Worm (Caenorhabditis elegans) whole organism, L4 larva: ENCODE data around the gene dct-5.

ENCODE experiments used
- D1046.2 ChIP-seq: fragments of 200-800 bp; sonication (Bioruptor generic); IDR thresholded peaks from 2 replicates; pipeline ENCODE4 v1.3.6; 2022; ENCODE audit warnings: missing genetic modification characterization, missing compliant biosample characterization
- F26F4.8 ChIP-seq: fragments of 200-800 bp; sonication (Bioruptor generic); conservative IDR thresholded peaks from 2 replicates; pipeline ENCODE4 v1.3.6; 2022; ENCODE audit warnings: missing genetic modification characterization, missing compliant biosample characterization
- F37D6.2 ChIP-seq: sonication (generic microtip); optimal IDR thresholded peaks from 2 replicates; lab custom pipeline; 2016; ENCODE audit warnings: mild to moderate bottlenecking, missing genetic modification characterization, missing compliant biosample characterization
- F49E8.2 ChIP-seq: sonication (generic microtip); optimal IDR thresholded peaks from 2 replicates; lab custom pipeline; 2016; ENCODE audit warnings: missing compliant biosample characterization, mild to moderate bottlenecking, missing genetic modification characterization, borderline replicate concordance
- T26A8.4 ChIP-seq: fragments of 200-800 bp; sonication (Bioruptor generic); IDR thresholded peaks from 2 replicates; pipeline ENCODE4 v1.3.6; 2022; ENCODE audit warnings: missing genetic modification characterization, missing compliant biosample characterization
- ZK546.5 ChIP-seq, 2 experiments: sonication (generic microtip); optimal IDR thresholded peaks; 2 replicates each; lab custom pipeline; 2017; ENCODE audit warnings: missing biosample characterization in 2 of 2, missing genetic modification characterization in 2 of 2
- ama-1 ChIP-seq: fragments of 150-350 bp; optimal IDR thresholded peaks from 2 replicates; lab custom pipeline; 2014; ENCODE audit warnings: inconsistent platforms, mixed read lengths
- attf-4 ChIP-seq: sonication (generic microtip); optimal IDR thresholded peaks from 3 replicates; lab custom pipeline; 2017; ENCODE audit warnings: missing biosample characterization, missing genetic modification characterization
- ceh-32 ChIP-seq: sonication (generic microtip); optimal IDR thresholded peaks from 2 replicates; lab custom pipeline; 2016; ENCODE audit warnings: mild to moderate bottlenecking, missing genetic modification characterization, missing compliant biosample characterization; ENCODE audit not compliant: poor library complexity
- ceh-44 ChIP-seq: fragments of 200-800 bp; sonication (Bioruptor generic); IDR thresholded peaks from 2 replicates; pipeline ENCODE4 v1.3.6; 2022; ENCODE audit warnings: missing genetic modification reagents, missing genetic modification characterization, missing compliant biosample characterization
- ces-1 ChIP-seq: fragments of 150-350 bp; sonication (generic microtip); optimal IDR thresholded peaks from 4 replicates; lab custom pipeline; 2014; ENCODE audit warnings: missing biosample characterization, missing genetic modification reagents, missing genetic modification characterization
- ctbp-1 ChIP-seq: fragments of 200-800 bp; sonication (Bioruptor generic); IDR thresholded peaks from 2 replicates; pipeline ENCODE4 v1.3.6; 2022; ENCODE audit warnings: missing genetic modification reagents, missing genetic modification characterization, missing compliant biosample characterization
- daf-19 ChIP-seq: fragments of 200-800 bp; sonication (Bioruptor generic); conservative IDR thresholded peaks from 2 replicates; pipeline ENCODE4 v1.3.6; 2022; ENCODE audit warnings: missing genetic modification characterization, missing compliant biosample characterization
- dpl-1 ChIP-seq: fragments of 150-350 bp; optimal IDR thresholded peaks from 2 replicates; lab custom pipeline; 2014; ENCODE audit warnings: missing biosample characterization, missing genetic modification reagents, missing genetic modification characterization
- duxl-1 ChIP-seq: sonication (generic microtip); optimal IDR thresholded peaks from 2 replicates; lab custom pipeline; 2016; ENCODE audit warnings: mild to moderate bottlenecking, missing genetic modification characterization, moderate library complexity, missing compliant biosample characterization; ENCODE audit not compliant: poor library complexity
- egl-27 ChIP-seq: sonication (generic microtip); optimal IDR thresholded peaks from 3 replicates; lab custom pipeline; 2017; ENCODE audit warnings: missing biosample characterization, missing genetic modification reagents, missing genetic modification characterization
- hlh-30 ChIP-seq: sonication (generic microtip); optimal IDR thresholded peaks from 2 replicates; lab custom pipeline; 2017; ENCODE audit warnings: antibody characterized with exemption, mild to moderate bottlenecking, missing genetic modification characterization, missing compliant biosample characterization; ENCODE audit not compliant: insufficient read depth
- lim-7 ChIP-seq: fragments of 200-800 bp; sonication (Bioruptor generic); IDR thresholded peaks from 2 replicates; pipeline ENCODE4 v1.3.6; 2022; ENCODE audit warnings: missing genetic modification characterization, missing compliant biosample characterization
- lin-1 ChIP-seq: fragments of 200-800 bp; sonication (Bioruptor generic); IDR thresholded peaks from 2 replicates; pipeline ENCODE4 v1.3.6; 2022; ENCODE audit warnings: missing genetic modification reagents, missing genetic modification characterization, missing compliant biosample characterization
- lin-13 ChIP-seq: fragments of 150-350 bp; optimal IDR thresholded peaks from 2 replicates; lab custom pipeline; 2014; ENCODE audit warnings: missing biosample characterization, missing genetic modification reagents, missing genetic modification characterization
- madf-5 ChIP-seq, 2 experiments: fragments of 200-800 bp; sonication (Bioruptor generic); IDR thresholded peaks; 2 replicates each; pipeline ENCODE4 v1.3.6; 2022; ENCODE audit warnings: missing compliant biosample characterization in 2 of 2, missing genetic modification characterization in 2 of 2
- mdl-1 ChIP-seq, 2 experiments: fragments of 150-350 bp in 1 of 2; sonication (generic microtip) in 1 of 2; optimal IDR thresholded peaks; 2 replicates each; lab custom pipeline; 2014 to 2017; ENCODE audit warnings: missing biosample characterization in 2 of 2, missing genetic modification characterization in 2 of 2
- mes-2 ChIP-seq: sonication (generic microtip); optimal IDR thresholded peaks from 2 replicates; lab custom pipeline; 2016; ENCODE audit warnings: missing genotype, mild to moderate bottlenecking, missing genetic modification characterization, missing compliant biosample characterization; ENCODE audit not compliant: poor library complexity, severe bottlenecking
- mxl-2 ChIP-seq: fragments of 200-800 bp; sonication (Bioruptor generic); conservative IDR thresholded peaks from 2 replicates; pipeline ENCODE4 v1.3.6; 2022; ENCODE audit warnings: missing genetic modification reagents, missing genetic modification characterization, missing compliant biosample characterization
- nhr-102 ChIP-seq: sonication (generic microtip); optimal IDR thresholded peaks from 2 replicates; lab custom pipeline; 2016; ENCODE audit warnings: mild to moderate bottlenecking, missing genetic modification characterization, moderate library complexity, missing compliant biosample characterization
- nhr-111 ChIP-seq: fragments of 200-800 bp; sonication (Bioruptor generic); optimal IDR thresholded peaks from 2 replicates; lab custom pipeline; 2018; ENCODE audit warnings: mild to moderate bottlenecking, missing genetic modification characterization, missing compliant biosample characterization
- nhr-28 ChIP-seq: fragments of 150-350 bp; optimal IDR thresholded peaks from 2 replicates; lab custom pipeline; 2014; ENCODE audit warnings: missing biosample characterization, missing genetic modification characterization
- nhr-6 ChIP-seq: fragments of 150-350 bp; optimal IDR thresholded peaks from 2 replicates; lab custom pipeline; 2014; ENCODE audit warnings: missing biosample characterization, missing genetic modification characterization
- nhr-76 ChIP-seq: fragments of 150-350 bp; optimal IDR thresholded peaks from 2 replicates; lab custom pipeline; 2014; ENCODE audit warnings: missing biosample characterization, missing genetic modification characterization
- pqm-1 ChIP-seq: sonication (generic microtip); optimal IDR thresholded peaks from 2 replicates; lab custom pipeline; 2017; ENCODE audit warnings: missing biosample characterization, missing genetic modification characterization
- sdz-12 ChIP-seq: fragments of 200-800 bp; sonication (Bioruptor generic); optimal IDR thresholded peaks from 2 replicates; lab custom pipeline; 2018; ENCODE audit warnings: mild to moderate bottlenecking, missing genetic modification characterization, missing compliant biosample characterization
- skn-1 ChIP-seq: fragments of 150-350 bp; optimal IDR thresholded peaks from 2 replicates; lab custom pipeline; 2014; ENCODE audit warnings: missing biosample characterization, missing genetic modification characterization
- snpc-4 ChIP-seq: fragments of 150-350 bp; optimal IDR thresholded peaks from 2 replicates; lab custom pipeline; 2014; ENCODE audit warnings: missing biosample characterization, missing genetic modification characterization
- spr-3 ChIP-seq: fragments of 200-800 bp; sonication (Bioruptor generic); optimal IDR thresholded peaks from 2 replicates; lab custom pipeline; 2018; ENCODE audit warnings: mild to moderate bottlenecking, missing genetic modification characterization, missing compliant biosample characterization
- unc-62 ChIP-seq, 3 experiments: fragments of 150-350 bp in 1 of 3; sonication (generic microtip); optimal IDR thresholded peaks in 2 of 3; peaks in 1 of 3; 1 replicate in 1 of 3; 2 replicates in 2 of 3; lab custom pipeline; 2014 to 2017; ENCODE audit warnings: missing biosample characterization in 3 of 3, missing genetic modification characterization in 3 of 3, missing genetic modification reagents in 3 of 3, missing genotype in 1 of 3
- ztf-11 ChIP-seq: fragments of 150-350 bp; optimal IDR thresholded peaks from 2 replicates; lab custom pipeline; 2014; ENCODE audit warnings: missing biosample characterization, missing genetic modification characterization
- ztf-7 ChIP-seq: fragments of 150-350 bp; optimal IDR thresholded peaks from 2 replicates; lab custom pipeline; 2014; ENCODE audit warnings: missing biosample characterization, missing genetic modification characterization

dct-5 gene

ce11 chrII:5447381-5447780 lies 10.6 kb upstream of the dct-5 start, which contains the start of gene cex-1:
Gene cex-1 (plus strand): TSS chrII:5447681.
- no peak for TF ChIP-seq ceh-32
- TF ChIP-seq duxl-1 (tag; lab: Kevin White, UChicago), result no peak
- TF ChIP-seq nhr-76 (tag; lab: Kevin White, UChicago), result no peak
- TF ChIP-seq pqm-1 (tag; lab: Kevin White, UChicago), result no peak
- TF ChIP-seq nhr-102 (tag; lab: Kevin White, UChicago), result no peak
- no peak for TF ChIP-seq ztf-11 (tag; lab: Kevin White, UChicago)
- TF ChIP-seq mxl-2 (GFP tag; lab: Robert Waterston, UW), result no peak
- no peak for TF ChIP-seq daf-19 (GFP tag; lab: Robert Waterston, UW)
- no peak for TF ChIP-seq hlh-30 (tag; lab: Kevin White, UChicago)
- no peak for TF ChIP-seq snpc-4 (tag; lab: Kevin White, UChicago)
- no peak for TF ChIP-seq ama-1 (lab: Kevin White, UChicago)
- no peak for TF ChIP-seq attf-4 (tag; lab: Kevin White, UChicago)
- no peak for TF ChIP-seq ctbp-1
- no peak for TF ChIP-seq lin-1 (GFP tag; lab: Robert Waterston, UW)
- no peak for TF ChIP-seq sdz-12 (GFP tag; lab: Kevin White, UChicago)
- TF ChIP-seq ztf-7 (tag; lab: Kevin White, UChicago), result no peak
- no peak for TF ChIP-seq lin-13 (GFP tag; lab: Kevin White, UChicago)
- no peak for TF ChIP-seq ces-1
- no peak for TF ChIP-seq mdl-1 (tag; optimal IDR thresholded peaks at IDR 0.05; lab: Kevin White, UChicago)
- TF ChIP-seq F37D6.2, result no peak

DNA sequence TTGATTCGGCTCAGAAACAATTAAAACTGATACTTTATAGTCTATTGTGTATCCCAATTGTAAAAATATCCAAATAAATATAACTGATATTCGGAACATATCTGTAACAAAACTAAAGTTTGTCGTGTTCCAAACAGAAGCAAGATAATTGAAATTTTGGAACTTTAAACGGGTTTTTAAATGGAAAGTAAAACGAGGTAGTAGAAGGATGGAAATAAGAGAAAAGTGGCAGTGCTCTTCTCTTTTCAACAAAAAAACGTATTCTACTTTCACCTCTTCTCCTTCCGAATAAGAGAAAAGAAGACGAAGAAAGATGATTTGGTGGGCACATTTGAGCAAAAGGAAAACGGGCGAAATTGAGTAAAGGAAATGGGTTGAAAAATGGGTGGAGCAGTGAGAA lies 9.8 kb upstream of the dct-5 start, which contains the start of gene nmr-1:
nmr-1 (minus strand) TSS at position 101 of the 400 bp plus-strand sequence.
- no peak for TF ChIP-seq T26A8.4 (GFP tag; lab: Robert Waterston, UW)
- no peak for TF ChIP-seq unc-62 (GFP tag; optimal IDR thresholded peaks at IDR 0.05 in 1 of 2; lab: Kevin White, UChicago)
- TF ChIP-seq unc-62 (tag; optimal IDR thresholded peaks at IDR 0.05; lab: Kevin White, UChicago), result no peak
- no peak for TF ChIP-seq egl-27
- TF ChIP-seq mes-2 (tag; lab: Kevin White, UChicago), result no peak
- no peak for TF ChIP-seq ceh-44 (GFP tag; lab: Robert Waterston, UW)
- TF ChIP-seq ZK546.5 (tag; optimal IDR thresholded peaks at IDR 0.05; lab: Kevin White, UChicago), result no peak

ce11 chrII:5437586-5437985 lies 853 bp upstream of the dct-5 start, which contains the start of gene F07F6.1:
Gene F07F6.1 (plus strand): TSS chrII:5437886.
- TF ChIP-seq dpl-1 (GFP tag; lab: Kevin White, UChicago) (no peak), D1046.2 (GFP tag; lab: Robert Waterston, UW) (no peak), madf-5 (GFP tag; IDR thresholded peaks at IDR 0.05; lab: Robert Waterston, UW) (no peak), spr-3 (GFP tag; lab: Kevin White, UChicago) (no peak), nhr-28 (tag; lab: Kevin White, UChicago) (no peak), nhr-111 (GFP tag; lab: Kevin White, UChicago) (no peak)

DNA sequence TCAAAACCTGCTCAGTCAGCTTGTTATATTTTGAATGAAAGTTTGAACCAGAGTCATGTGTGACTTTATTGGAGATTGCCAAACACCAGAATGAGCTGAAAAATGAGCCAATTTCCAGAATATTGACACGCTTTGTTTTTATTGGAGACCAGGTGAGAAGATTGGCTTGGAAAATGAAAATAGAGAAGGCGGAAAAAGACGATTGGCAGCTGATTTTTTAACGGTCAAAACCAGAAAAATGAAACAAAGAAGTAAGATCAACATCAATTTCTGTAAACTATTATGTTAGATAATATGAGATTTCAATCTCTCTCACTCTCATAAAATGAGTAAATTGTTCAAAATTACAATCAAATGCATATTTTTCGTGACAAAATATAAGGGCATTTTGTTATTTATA lies 3.7 kb downstream of the dct-5 start, which contains the start of gene srx-114:
srx-114 (minus strand) TSS at position 101 of the 400 bp plus-strand sequence.
- TF ChIP-seq F49E8.2 (tag; lab: Kevin White, UChicago) (no peak), nhr-6 (tag; lab: Kevin White, UChicago) (no peak), skn-1 (no peak), duxl-1 (tag; lab: Kevin White, UChicago) (no peak), F26F4.8 (GFP tag; lab: Robert Waterston, UW) (no peak), lim-7 (GFP tag; lab: Robert Waterston, UW) (no peak), F37D6.2 (no peak)
